Fruit fly (Drosophila melanogaster) whole organism, embryonic: ENCODE results near the gene Hou.

Experiments
- Bgb ChIP-seq: fragments of 200-800 bp; sonication (Bioruptor generic); IDR thresholded peaks from 2 replicates; pipeline ENCODE4 v1.3.6; 2022; ENCODE audit warnings: missing biosample characterization, missing genetic modification characterization; ENCODE audit not compliant: partially characterized antibody
- CG10565 ChIP-seq: fragments of 200-800 bp; sonication (Bioruptor generic); optimal IDR thresholded peaks from 3 replicates; lab custom pipeline; 2016; ENCODE audit warnings: missing biosample characterization, mild to moderate bottlenecking, missing genetic modification characterization
- CG11504 ChIP-seq: fragments of 200-800 bp; sonication (Bioruptor generic); optimal IDR thresholded peaks from 3 replicates; lab custom pipeline; 2019; ENCODE audit warnings: missing biosample characterization, mild to moderate bottlenecking, missing genetic modification characterization, moderate library complexity
- CG11560 ChIP-seq: fragments of 200-800 bp; sonication (Bioruptor generic); IDR thresholded peaks from 3 replicates; pipeline ENCODE4 v1.3.6; 2022; ENCODE audit warnings: missing biosample characterization, missing genetic modification characterization
- CG12659 ChIP-seq: fragments of 200-800 bp; sonication (Bioruptor generic); optimal IDR thresholded peaks from 3 replicates; lab custom pipeline; 2017; ENCODE audit warnings: mild to moderate bottlenecking, missing biosample characterization, missing genetic modification reagents, missing genetic modification characterization
- CG13287 ChIP-seq: fragments of 200-800 bp; sonication (Bioruptor generic); IDR thresholded peaks from 2 replicates; pipeline ENCODE4 v1.3.6; 2022; ENCODE audit warnings: missing biosample characterization, missing genetic modification characterization; ENCODE audit not compliant: partially characterized antibody
- CG13296 ChIP-seq: fragments of 200-800 bp; sonication (Bioruptor generic); optimal IDR thresholded peaks from 3 replicates; lab custom pipeline; 2018; ENCODE audit warnings: missing biosample characterization, mild to moderate bottlenecking, missing genetic modification characterization
- CG14014 ChIP-seq: fragments of 200-800 bp; sonication (Bioruptor generic); IDR thresholded peaks from 2 replicates; pipeline ENCODE4 v1.3.6; 2022; ENCODE audit warnings: missing biosample characterization, missing genetic modification characterization
- CG14441 ChIP-seq: fragments of 200-800 bp; sonication (Bioruptor generic); IDR thresholded peaks from 2 replicates; pipeline ENCODE4 v1.3.6; 2022; ENCODE audit warnings: missing biosample characterization, missing genetic modification characterization
- CG14710 ChIP-seq: fragments of 200-800 bp; sonication (Bioruptor generic); optimal IDR thresholded peaks from 3 replicates; lab custom pipeline; 2019; ENCODE audit warnings: missing biosample characterization, mild to moderate bottlenecking, missing genetic modification characterization, moderate library complexity
- CG15269 ChIP-seq: fragments of 200-800 bp; sonication (Bioruptor generic); optimal IDR thresholded peaks from 2 replicates; lab custom pipeline; 2018; ENCODE audit warnings: missing biosample characterization, mild to moderate bottlenecking, missing genetic modification characterization, moderate library complexity
- CG16863 ChIP-seq: fragments of 200-800 bp; sonication (Bioruptor generic); optimal IDR thresholded peaks from 3 replicates; lab custom pipeline; 2016; ENCODE audit warnings: missing biosample characterization, missing genetic modification characterization
- CG17186 ChIP-seq: fragments of 200-800 bp; sonication (Bioruptor generic); optimal IDR thresholded peaks from 3 replicates; lab custom pipeline; 2017; ENCODE audit warnings: missing biosample characterization, missing genetic modification reagents, missing genetic modification characterization
- CG2129 ChIP-seq: fragments of 200-800 bp; sonication (Bioruptor generic); IDR thresholded peaks from 2 replicates; pipeline ENCODE4 v1.3.6; 2022; ENCODE audit warnings: missing biosample characterization, missing genetic modification characterization; ENCODE audit not compliant: partially characterized antibody
- CG32532 ChIP-seq: fragments of 200-800 bp; sonication (Bioruptor generic); IDR thresholded peaks from 2 replicates; pipeline ENCODE4 v1.3.6; 2022; ENCODE audit warnings: missing biosample characterization, missing genetic modification characterization
- CG34224 ChIP-seq: fragments of 200-800 bp; sonication (Bioruptor generic); IDR thresholded peaks from 3 replicates; pipeline ENCODE4 v1.3.6; 2022; ENCODE audit warnings: missing biosample characterization, missing genetic modification characterization; ENCODE audit not compliant: partially characterized antibody
- CG3838 ChIP-seq: fragments of 200-800 bp; sonication (Bioruptor generic); optimal IDR thresholded peaks from 3 replicates; lab custom pipeline; 2016; ENCODE audit warnings: missing biosample characterization, missing genetic modification characterization
- CG4404 ChIP-seq: fragments of 200-800 bp; sonication (Bioruptor generic); IDR thresholded peaks from 2 replicates; pipeline ENCODE4 v1.3.6; 2022; ENCODE audit warnings: missing biosample characterization, missing genetic modification characterization
- CG6254 ChIP-seq: fragments of 200-800 bp; sonication (Bioruptor generic); optimal IDR thresholded peaks from 3 replicates; lab custom pipeline; 2017; ENCODE audit warnings: mild to moderate bottlenecking, missing biosample characterization, missing genetic modification reagents, missing genetic modification characterization
- CG7745 ChIP-seq: fragments of 200-800 bp; sonication (Bioruptor generic); optimal IDR thresholded peaks from 2 replicates; lab custom pipeline; 2018; ENCODE audit warnings: missing biosample characterization, mild to moderate bottlenecking, missing genetic modification characterization, moderate library complexity
- CG7987 ChIP-seq: fragments of 200-800 bp; sonication (Bioruptor generic); optimal IDR thresholded peaks from 2 replicates; lab custom pipeline; 2018; ENCODE audit warnings: missing biosample characterization, mild to moderate bottlenecking, missing genetic modification characterization, moderate library complexity
- Ets97D ChIP-seq: fragments of 200-800 bp; sonication (Bioruptor generic); optimal IDR thresholded peaks from 3 replicates; lab custom pipeline; 2016; ENCODE audit warnings: missing biosample characterization, missing genetic modification characterization
- H2.0 ChIP-seq: fragments of 200-800 bp; sonication (Bioruptor generic); IDR thresholded peaks from 2 replicates; pipeline ENCODE4 v1.3.6; 2022; ENCODE audit warnings: missing biosample characterization, missing genetic modification characterization
- Hand ChIP-seq: fragments of 200-800 bp; sonication (Bioruptor generic); optimal IDR thresholded peaks from 2 replicates; lab custom pipeline; 2017; ENCODE audit warnings: mild to moderate bottlenecking, missing biosample characterization, missing genetic modification reagents, missing genetic modification characterization
- HmgD ChIP-seq: fragments of 200-800 bp; sonication (Bioruptor generic); optimal IDR thresholded peaks from 3 replicates; lab custom pipeline; 2016; ENCODE audit warnings: missing biosample characterization, missing genetic modification characterization
- Hr51 ChIP-seq, 2 experiments: fragments of 200-800 bp; sonication (Bioruptor generic); optimal IDR thresholded peaks; 2 replicates in 1 of 2; 3 replicates in 1 of 2; lab custom pipeline; 2016 to 2018; ENCODE audit warnings: missing biosample characterization in 2 of 2, missing genetic modification characterization in 2 of 2, mild to moderate bottlenecking in 1 of 2, moderate library complexity in 1 of 2
- MBD-R2 ChIP-seq: fragments of 200-800 bp; sonication (Bioruptor generic); IDR thresholded peaks from 2 replicates; pipeline ENCODE4 v1.3.6; 2022; ENCODE audit warnings: missing biosample characterization, missing genetic modification characterization
- Med ChIP-seq: fragments of 200-800 bp; sonication (Bioruptor generic); peaks from one replicate; lab custom pipeline; 2016; ENCODE audit warnings: missing biosample characterization, missing genetic modification characterization, mild to moderate bottlenecking, inconsistent platforms, moderate library complexity
- NC2β ChIP-seq: fragments of 200-800 bp; sonication (Bioruptor generic); optimal IDR thresholded peaks from 2 replicates; lab custom pipeline; 2016; ENCODE audit warnings: missing biosample characterization, missing genetic modification characterization
- Pdp1 ChIP-seq, 2 experiments: fragments of 200-800 bp; sonication (Bioruptor generic); optimal IDR thresholded peaks; 3 replicates each; lab custom pipeline; 2016; ENCODE audit warnings: missing biosample characterization in 2 of 2, missing genetic modification characterization in 2 of 2, mild to moderate bottlenecking in 1 of 2, moderate library complexity in 1 of 2
- Xbp1 ChIP-seq: fragments of 200-800 bp; sonication (Bioruptor generic); optimal IDR thresholded peaks from 3 replicates; lab custom pipeline; 2016; ENCODE audit warnings: missing biosample characterization, mild to moderate bottlenecking, missing genetic modification characterization
- Xrp1 ChIP-seq: fragments of 200-800 bp; sonication (Bioruptor generic); IDR thresholded peaks from 2 replicates; pipeline ENCODE4 v1.3.6; 2022; ENCODE audit warnings: missing biosample characterization, missing genetic modification characterization
- bbx ChIP-seq: fragments of 200-800 bp; sonication (Bioruptor generic); IDR thresholded peaks from 2 replicates; pipeline ENCODE4 v1.3.6; 2022; ENCODE audit warnings: missing biosample characterization, missing genetic modification characterization; ENCODE audit not compliant: partially characterized antibody
- bowl ChIP-seq: fragments of 200-800 bp; sonication (Bioruptor generic); IDR thresholded peaks from 2 replicates; pipeline ENCODE4 v1.3.6; 2022; ENCODE audit warnings: missing biosample characterization, missing genetic modification characterization
- bsh ChIP-seq, 2 experiments: fragments of 200-800 bp; sonication (Bioruptor generic); optimal IDR thresholded peaks; 2 replicates each; lab custom pipeline; 2017 to 2018; ENCODE audit warnings: mild to moderate bottlenecking in 2 of 2, missing biosample characterization in 2 of 2, missing genetic modification characterization in 2 of 2, moderate library complexity in 1 of 2
- cwo ChIP-seq: fragments of 200-800 bp; sonication (Bioruptor generic); optimal IDR thresholded peaks from 3 replicates; lab custom pipeline; 2017; ENCODE audit warnings: missing biosample characterization, missing genetic modification characterization, mild to moderate bottlenecking, moderate library complexity, missing genetic modification reagents
- dm ChIP-seq: fragments of 200-800 bp; sonication (Bioruptor generic); optimal IDR thresholded peaks from 3 replicates; lab custom pipeline; 2016; ENCODE audit warnings: missing biosample characterization, missing genetic modification characterization
- dysf ChIP-seq: fragments of 200-800 bp; sonication (Bioruptor generic); IDR thresholded peaks from 3 replicates; pipeline ENCODE4 v1.3.6; 2022; ENCODE audit warnings: missing biosample characterization, missing genetic modification characterization
- esg ChIP-seq: fragments of 200-800 bp; sonication (Bioruptor generic); conservative IDR thresholded peaks from 2 replicates; pipeline ENCODE4 v1.3.6; 2022; ENCODE audit warnings: missing biosample characterization, missing genetic modification characterization
- fu2 ChIP-seq: fragments of 200-800 bp; sonication (Bioruptor generic); optimal IDR thresholded peaks from 2 replicates; lab custom pipeline; 2016; ENCODE audit warnings: missing biosample characterization, missing genetic modification characterization
- lbe ChIP-seq: fragments of 200-800 bp; sonication (Bioruptor generic); optimal IDR thresholded peaks from 2 replicates; lab custom pipeline; 2016; ENCODE audit warnings: missing biosample characterization, mild to moderate bottlenecking, missing genetic modification characterization
- lilli ChIP-seq: fragments of 200-800 bp; sonication (Bioruptor generic); optimal IDR thresholded peaks from 3 replicates; lab custom pipeline; 2016; ENCODE audit warnings: missing biosample characterization, missing genetic modification characterization
- luna ChIP-seq: fragments of 200-800 bp; sonication (Bioruptor generic); optimal IDR thresholded peaks from 2 replicates; lab custom pipeline; 2016; ENCODE audit warnings: missing biosample characterization, missing genetic modification characterization
- sens ChIP-seq: fragments of 200-800 bp; sonication (Bioruptor generic); peaks from one replicate; lab custom pipeline; 2016; ENCODE audit warnings: missing biosample characterization, missing genetic modification characterization
- shn ChIP-seq: fragments of 200-800 bp; sonication (Bioruptor generic); optimal IDR thresholded peaks from 3 replicates; lab custom pipeline; 2016; ENCODE audit warnings: missing biosample characterization, missing genetic modification characterization
- zen2 ChIP-seq: fragments of 200-800 bp; sonication (Bioruptor generic); IDR thresholded peaks from 3 replicates; pipeline ENCODE4 v1.3.6; 2022; ENCODE audit warnings: missing biosample characterization, missing genetic modification characterization; ENCODE audit not compliant: partially characterized antibody

Gene Hou

DNA sequence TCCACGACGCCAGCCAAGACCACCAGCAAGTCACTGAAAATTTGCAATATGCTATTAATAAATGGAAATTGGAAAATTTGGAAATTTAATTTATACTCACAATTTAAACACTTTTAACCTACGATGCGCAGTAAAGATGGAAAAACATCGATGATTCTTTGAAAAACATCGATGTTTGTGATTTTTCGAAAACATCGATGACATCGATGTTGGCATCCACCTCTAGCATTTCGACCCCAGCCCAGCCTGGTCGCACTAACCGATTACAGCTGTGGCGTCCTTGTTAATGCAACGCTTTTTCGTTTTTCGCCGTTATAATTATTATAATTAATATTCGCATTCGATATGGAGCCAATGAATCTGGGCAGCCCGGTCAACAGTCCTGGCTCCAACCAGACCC lies 2.3 kb downstream of the Hou start, which contains the start of gene Nup35 (continued):
- TF ChIP-seq CG34224 (GFP tag; lab: Robert Waterston, UW) (peak; percentile 72), CG2129 (GFP tag; lab: Robert Waterston, UW) (peak; percentile 53; the same call in 1 of the 2 replicates)

DNA sequence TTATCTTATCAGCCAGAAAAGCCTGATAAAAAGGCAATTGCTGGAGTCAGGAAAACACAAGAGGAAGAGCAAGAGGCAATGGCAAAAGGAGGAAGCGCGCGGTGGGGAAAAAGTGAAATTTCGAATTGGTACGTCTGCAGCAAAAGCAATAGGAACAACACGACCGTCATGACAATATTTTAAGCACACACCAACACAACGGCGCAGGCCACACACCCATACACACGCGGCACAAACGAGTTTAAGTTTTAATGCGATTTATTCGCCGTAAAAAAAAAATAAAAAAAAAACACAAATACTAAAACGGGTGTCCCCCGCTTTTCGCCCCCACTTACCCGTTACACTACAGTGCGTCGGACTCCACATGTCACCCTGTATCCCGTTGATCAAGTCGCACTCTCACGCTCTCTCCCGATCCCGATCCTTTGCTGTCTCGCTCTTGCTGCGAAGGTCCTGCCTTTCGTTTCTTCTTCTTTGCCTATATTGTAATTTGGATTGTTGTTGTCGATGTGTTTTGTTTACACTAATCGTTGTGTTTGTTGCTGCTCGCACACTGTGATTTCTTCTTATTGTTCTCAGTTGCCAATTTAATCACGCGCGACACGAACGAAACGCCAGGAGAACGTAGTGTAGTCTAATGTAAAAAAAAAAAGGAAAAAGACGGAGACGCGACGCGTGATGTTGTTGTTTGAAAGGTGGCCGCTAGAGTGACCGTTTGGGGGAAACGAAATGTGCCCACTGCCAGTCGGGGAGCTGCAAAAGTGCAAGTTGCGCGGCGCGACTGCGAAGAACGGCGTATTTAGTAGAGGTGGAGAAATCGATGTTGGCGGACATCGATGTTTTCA lies 3.2 kb downstream of the Hou start, which contains the start of gene Rip11:
Gene Rip11, minus strand, starts transcription at position 794 of the 845 bp plus-strand sequence.
- TF ChIP-seq bsh (GFP tag; optimal IDR thresholded peaks at IDR 0.05; lab: Kevin White, UChicago) (peak in 1 of 2 experiments; percentile 64), HmgD (GFP tag; lab: Kevin White, UChicago) (peak; percentile 22), fu2 (GFP tag; lab: Kevin White, UChicago) (no peak), lbe (peak; percentile 46), CG15269 (peak; percentile 37), zen2 (GFP tag; lab: Robert Waterston, UW) (no peak), Pdp1 (GFP tag; optimal IDR thresholded peaks at IDR 0.05; lab: Kevin White, UChicago) (peak in 1 of 2 experiments; percentile 37), CG16863 (GFP tag; lab: Kevin White, UChicago) (no peak), dm (GFP tag; lab: Kevin White, UChicago) (peak; percentile 18), cwo (GFP tag; lab: Kevin White, UChicago) (peak; percentile 2), bowl (GFP tag; lab: Robert Waterston, UW) (no peak), sens (peak; percentile 80), NC2β (GFP tag; lab: Kevin White, UChicago) (peak; percentile 0), CG11504 (tag; lab: Kevin White, UChicago) (peak; percentile 12), CG14014 (GFP tag; lab: Robert Waterston, UW) (peak; percentile 62), CG7987 (GFP tag; lab: Kevin White, UChicago) (no peak), Hr51 (GFP tag; optimal IDR thresholded peaks at IDR 0.05; lab: Kevin White, UChicago) (peak in 1 of 2 experiments; percentile 26), CG13296 (no peak), Med (GFP tag; lab: Kevin White, UChicago) (peak; percentile 80), esg (GFP tag; lab: Robert Waterston, UW) (no peak), CG10565 (GFP tag; lab: Kevin White, UChicago) (no peak), CG14441 (peak; percentile 39; the same call in 1 of the 2 replicates), H2.0 (GFP tag; lab: Robert Waterston, UW) (peak; percentile 36), luna (GFP tag; lab: Kevin White, UChicago) (no peak), Hand (GFP tag; lab: Kevin White, UChicago) (no peak), CG7745 (tag; lab: Kevin White, UChicago) (no peak), Ets97D (GFP tag; lab: Kevin White, UChicago) (no peak), CG3838 (no peak), Xrp1 (peak; percentile 52; the same call in 1 of the 2 replicates), CG14710 (tag; lab: Kevin White, UChicago) (no peak), Xbp1 (GFP tag; lab: Kevin White, UChicago) (peak; percentile 19), dysf (GFP tag; lab: Robert Waterston, UW) (no peak), Bgb (GFP tag; lab: Robert Waterston, UW) (peak; percentile 53), bbx (peak; percentile 56; the same call in 1 of the 2 replicates), CG4404 (GFP tag; lab: Robert Waterston, UW) (no peak), shn (no peak), lilli (GFP tag; lab: Kevin White, UChicago) (peak; percentile 42), MBD-R2 (GFP tag; lab: Robert Waterston, UW) (peak; percentile 15), CG17186 (GFP tag; lab: Kevin White, UChicago) (peak; percentile 70), CG6254 (GFP tag; lab: Kevin White, UChicago) (peak; percentile 99), CG13287 (GFP tag; lab: Robert Waterston, UW) (no peak; the same call in 1 of the 2 replicates), CG12659 (GFP tag; lab: Kevin White, UChicago) (peak; percentile 17), CG11560 (tag; lab: Robert Waterston, UW) (no peak), CG32532 (GFP tag; lab: Robert Waterston, UW) (peak; percentile 61)
